Fruit fly (Drosophila melanogaster) whole organism, embryonic: ENCODE data around the gene MtnF.

Experiments used
- Adf1 ChIP-seq: fragments of 200-800 bp; sonication (Bioruptor generic); IDR thresholded peaks from 2 replicates; pipeline ENCODE4 v1.3.6; 2022; ENCODE audit warnings: missing biosample characterization, missing genetic modification characterization
- CG10462 ChIP-seq: fragments of 200-800 bp; sonication (Bioruptor generic); optimal IDR thresholded peaks from 2 replicates; lab custom pipeline; 2016; ENCODE audit warnings: missing biosample characterization, missing genetic modification characterization
- CG11456 ChIP-seq: fragments of 200-800 bp; sonication (Bioruptor generic); IDR thresholded peaks from 3 replicates; pipeline ENCODE4 v1.3.6; 2022; ENCODE audit warnings: missing biosample characterization, missing genetic modification characterization
- CG11695 ChIP-seq: fragments of 200-800 bp; sonication (Bioruptor generic); IDR thresholded peaks from 3 replicates; pipeline ENCODE4 v1.3.6; 2022; ENCODE audit warnings: missing biosample characterization, missing genetic modification characterization
- CG1233 ChIP-seq: fragments of 200-800 bp; sonication (Bioruptor generic); optimal IDR thresholded peaks from 4 replicates; lab custom pipeline; 2018; ENCODE audit warnings: missing biosample characterization, mild to moderate bottlenecking, missing genetic modification characterization
- CG13296 ChIP-seq: fragments of 200-800 bp; sonication (Bioruptor generic); optimal IDR thresholded peaks from 3 replicates; lab custom pipeline; 2018; ENCODE audit warnings: missing biosample characterization, mild to moderate bottlenecking, missing genetic modification characterization
- CG13424 ChIP-seq: fragments of 200-800 bp; sonication (Bioruptor generic); optimal IDR thresholded peaks from 2 replicates; lab custom pipeline; 2019; ENCODE audit warnings: missing biosample characterization, mild to moderate bottlenecking, missing genetic modification characterization, moderate library complexity
- CG13775 ChIP-seq: fragments of 200-800 bp; sonication (Bioruptor generic); optimal IDR thresholded peaks from 3 replicates; lab custom pipeline; 2017; ENCODE audit warnings: missing biosample characterization, mild to moderate bottlenecking, missing genetic modification characterization
- CG14050 ChIP-seq: fragments of 200-800 bp; sonication (Bioruptor generic); IDR thresholded peaks from 3 replicates; pipeline ENCODE4 v1.3.6; 2022; ENCODE audit warnings: missing biosample characterization, missing genetic modification characterization
- CG15514 ChIP-seq: fragments of 200-800 bp; sonication (Bioruptor generic); optimal IDR thresholded peaks from 3 replicates; lab custom pipeline; 2017; ENCODE audit warnings: missing biosample characterization, missing genetic modification characterization, mild to moderate bottlenecking, moderate library complexity, missing genetic modification reagents
- CG17328 ChIP-seq: fragments of 200-800 bp; sonication (Bioruptor generic); IDR thresholded peaks from 2 replicates; pipeline ENCODE4 v1.3.6; 2022; ENCODE audit warnings: missing biosample characterization, missing genetic modification characterization
- CG17568 ChIP-seq: fragments of 200-800 bp; sonication (Bioruptor generic); optimal IDR thresholded peaks from 2 replicates; lab custom pipeline; 2018; ENCODE audit warnings: missing biosample characterization, mild to moderate bottlenecking, missing genetic modification characterization, moderate library complexity
- CG18599 ChIP-seq: fragments of 200-800 bp; sonication (Bioruptor generic); optimal IDR thresholded peaks from 3 replicates; lab custom pipeline; 2017; ENCODE audit warnings: missing biosample characterization, missing genetic modification characterization, mild to moderate bottlenecking, moderate library complexity, missing genetic modification reagents
- CG30020 ChIP-seq: fragments of 200-800 bp; optimal IDR thresholded peaks from 2 replicates; lab custom pipeline; 2019; ENCODE audit warnings: missing biosample characterization, mild to moderate bottlenecking, missing genetic modification characterization, moderate library complexity
- CG32772 ChIP-seq: fragments of 200-800 bp; sonication (Bioruptor generic); IDR thresholded peaks from 2 replicates; pipeline ENCODE4 v1.3.6; 2022; ENCODE audit warnings: missing biosample characterization, missing genetic modification characterization
- CG3838 ChIP-seq: fragments of 200-800 bp; sonication (Bioruptor generic); optimal IDR thresholded peaks from 3 replicates; lab custom pipeline; 2016; ENCODE audit warnings: missing biosample characterization, missing genetic modification characterization
- CG3995 ChIP-seq: fragments of 200-800 bp; sonication (Bioruptor generic); optimal IDR thresholded peaks from 3 replicates; lab custom pipeline; 2016; ENCODE audit warnings: missing biosample characterization, missing genetic modification characterization
- CG4360 ChIP-seq: fragments of 200-800 bp; sonication (Bioruptor generic); IDR thresholded peaks from 2 replicates; pipeline ENCODE4 v1.3.6; 2022; ENCODE audit warnings: missing biosample characterization, missing genetic modification characterization
- CG4707 ChIP-seq: fragments of 200-800 bp; sonication (Bioruptor generic); optimal IDR thresholded peaks from 2 replicates; lab custom pipeline; 2018; ENCODE audit warnings: missing biosample characterization, mild to moderate bottlenecking, missing genetic modification characterization, moderate library complexity
- CG8944 ChIP-seq: fragments of 200-800 bp; sonication (Bioruptor generic); optimal IDR thresholded peaks from 3 replicates; lab custom pipeline; 2016; ENCODE audit warnings: missing biosample characterization, missing genetic modification characterization
- Dbx ChIP-seq: fragments of 200-800 bp; sonication (Bioruptor generic); IDR thresholded peaks from 3 replicates; pipeline ENCODE4 v1.3.6; 2022; ENCODE audit warnings: missing biosample characterization, missing genetic modification characterization
- Deaf1 ChIP-seq: fragments of 200-800 bp; optimal IDR thresholded peaks from 3 replicates; lab custom pipeline; 2019; ENCODE audit warnings: missing biosample characterization, mild to moderate bottlenecking, missing genetic modification characterization, moderate library complexity
- E2f1 ChIP-seq: fragments of 200-800 bp; sonication (Bioruptor generic); IDR thresholded peaks from 2 replicates; pipeline ENCODE4 v1.3.6; 2022; ENCODE audit warnings: missing biosample characterization, missing genetic modification characterization
- Elba2 ChIP-seq: fragments of 200-800 bp; sonication (Bioruptor generic); optimal IDR thresholded peaks from 3 replicates; lab custom pipeline; 2016; ENCODE audit warnings: missing biosample characterization, missing genetic modification characterization
- Fer2 ChIP-seq: fragments of 200-800 bp; sonication (Bioruptor generic); optimal IDR thresholded peaks from 2 replicates; lab custom pipeline; 2018; ENCODE audit warnings: missing biosample characterization, mild to moderate bottlenecking, missing genetic modification characterization, moderate library complexity
- Fer3 ChIP-seq: fragments of 200-800 bp; sonication (Bioruptor generic); optimal IDR thresholded peaks from 2 replicates; lab custom pipeline; 2018; ENCODE audit warnings: missing biosample characterization, mild to moderate bottlenecking, missing genetic modification characterization, moderate library complexity
- Gug ChIP-seq: fragments of 200-800 bp; sonication (Bioruptor generic); IDR thresholded peaks from 4 replicates; pipeline ENCODE4 v1.3.6; 2022; ENCODE audit warnings: missing biosample characterization, missing genetic modification characterization
- HLH4C ChIP-seq: fragments of 200-800 bp; sonication (Bioruptor generic); IDR thresholded peaks from 3 replicates; pipeline ENCODE4 v1.3.6; 2022; ENCODE audit warnings: missing biosample characterization, missing genetic modification characterization; ENCODE audit not compliant: partially characterized antibody
- Hr51 ChIP-seq, 2 experiments: fragments of 200-800 bp; sonication (Bioruptor generic); optimal IDR thresholded peaks; 2 replicates in 1 of 2; 3 replicates in 1 of 2; lab custom pipeline; 2016 to 2018; ENCODE audit warnings: missing biosample characterization in 2 of 2, missing genetic modification characterization in 2 of 2, mild to moderate bottlenecking in 1 of 2, moderate library complexity in 1 of 2
- Oaz ChIP-seq: fragments of 200-800 bp; sonication (Bioruptor generic); IDR thresholded peaks from 2 replicates; pipeline ENCODE4 v1.3.6; 2022; ENCODE audit warnings: missing biosample characterization, missing genetic modification characterization
- Optix ChIP-seq: fragments of 200-800 bp; sonication (Bioruptor generic); IDR thresholded peaks from 3 replicates; pipeline ENCODE4 v1.3.6; 2022; ENCODE audit warnings: missing biosample characterization, missing genetic modification characterization
- Sox100B ChIP-seq: fragments of 200-800 bp; sonication (Bioruptor generic); optimal IDR thresholded peaks from 3 replicates; lab custom pipeline; 2018; ENCODE audit warnings: missing biosample characterization, mild to moderate bottlenecking, missing genetic modification characterization
- amos ChIP-seq: fragments of 200-800 bp; sonication (Bioruptor generic); IDR thresholded peaks from 2 replicates; pipeline ENCODE4 v1.3.6; 2022; ENCODE audit warnings: missing biosample characterization, missing genetic modification characterization; ENCODE audit not compliant: partially characterized antibody
- corto ChIP-seq: fragments of 200-800 bp; sonication (Bioruptor generic); optimal IDR thresholded peaks from 2 replicates; lab custom pipeline; 2016; ENCODE audit warnings: missing biosample characterization, mild to moderate bottlenecking, missing genetic modification characterization, moderate library complexity
- dimm ChIP-seq: fragments of 200-800 bp; sonication (Bioruptor generic); IDR thresholded peaks from 2 replicates; pipeline ENCODE4 v1.3.6; 2022; ENCODE audit warnings: missing biosample characterization, missing genetic modification characterization
- ham ChIP-seq: fragments of 200-800 bp; sonication (Bioruptor generic); IDR thresholded peaks from 2 replicates; pipeline ENCODE4 v1.3.6; 2022; ENCODE audit warnings: missing biosample characterization, missing genetic modification characterization
- inv ChIP-seq: fragments of 200-800 bp; sonication (Bioruptor generic); IDR thresholded peaks from 2 replicates; pipeline ENCODE4 v1.3.6; 2022; ENCODE audit warnings: missing biosample characterization, missing genetic modification characterization; ENCODE audit not compliant: partially characterized antibody
- klu ChIP-seq: fragments of 200-800 bp; sonication (Bioruptor generic); IDR thresholded peaks from 2 replicates; pipeline ENCODE4 v1.3.6; 2022; ENCODE audit warnings: missing biosample characterization, missing genetic modification characterization
- knrl ChIP-seq: fragments of 200-800 bp; sonication (Bioruptor generic); IDR thresholded peaks from 3 replicates; pipeline ENCODE4 v1.3.6; 2022; ENCODE audit warnings: missing biosample characterization, missing genetic modification characterization; ENCODE audit not compliant: partially characterized antibody
- luna ChIP-seq: fragments of 200-800 bp; sonication (Bioruptor generic); optimal IDR thresholded peaks from 2 replicates; lab custom pipeline; 2016; ENCODE audit warnings: missing biosample characterization, missing genetic modification characterization
- nom ChIP-seq: fragments of 200-800 bp; sonication (Bioruptor generic); optimal IDR thresholded peaks from 2 replicates; lab custom pipeline; 2017; ENCODE audit warnings: missing biosample characterization, missing genetic modification characterization, mild to moderate bottlenecking, moderate library complexity, missing genetic modification reagents
- pan ChIP-seq, 4 experiments: fragments of >200 bp in 3 of 4; fragments of 200-800 bp in 1 of 4; sonication (Bioruptor generic) in 1 of 4; optimal IDR thresholded peaks in 3 of 4; IDR thresholded peaks in 1 of 4; 2 replicates each; pipeline versions ENCODE4 v1.3.6 to Lab custom; 2017 to 2022; ENCODE audit warnings: missing biosample characterization in 2 of 4, missing genetic modification characterization in 2 of 4, mixed read lengths in 1 of 4
- pb ChIP-seq: fragments of 200-800 bp; sonication (Bioruptor generic); optimal IDR thresholded peaks from 3 replicates; lab custom pipeline; 2016; ENCODE audit warnings: missing biosample characterization, missing genetic modification characterization
- pzg ChIP-seq: fragments of 200-800 bp; sonication (Bioruptor generic); optimal IDR thresholded peaks from 3 replicates; lab custom pipeline; 2018; ENCODE audit warnings: missing biosample characterization, mild to moderate bottlenecking, missing genetic modification characterization, moderate library complexity
- salm ChIP-seq: fragments of 200-800 bp; sonication (Bioruptor generic); optimal IDR thresholded peaks from 2 replicates; lab custom pipeline; 2018; ENCODE audit warnings: missing biosample characterization, mild to moderate bottlenecking, missing genetic modification characterization
- schlank ChIP-seq: fragments of 200-800 bp; sonication (Bioruptor generic); optimal IDR thresholded peaks from 2 replicates; lab custom pipeline; 2018; ENCODE audit warnings: missing biosample characterization, mild to moderate bottlenecking, missing genetic modification characterization
- sisA ChIP-seq: fragments of 200-800 bp; sonication (Bioruptor generic); IDR thresholded peaks from 2 replicates; pipeline ENCODE4 v1.3.6; 2022; ENCODE audit warnings: missing biosample characterization, missing genetic modification characterization
- trem ChIP-seq: fragments of 200-800 bp; optimal IDR thresholded peaks from 3 replicates; lab custom pipeline; 2019; ENCODE audit warnings: missing biosample characterization, mild to moderate bottlenecking, missing genetic modification characterization, moderate library complexity
- vfl ChIP-seq: fragments of 200-800 bp; sonication (Bioruptor generic); optimal IDR thresholded peaks from 2 replicates; lab custom pipeline; 2016; ENCODE audit warnings: missing biosample characterization, missing genetic modification characterization

Gene MtnF

DNA sequence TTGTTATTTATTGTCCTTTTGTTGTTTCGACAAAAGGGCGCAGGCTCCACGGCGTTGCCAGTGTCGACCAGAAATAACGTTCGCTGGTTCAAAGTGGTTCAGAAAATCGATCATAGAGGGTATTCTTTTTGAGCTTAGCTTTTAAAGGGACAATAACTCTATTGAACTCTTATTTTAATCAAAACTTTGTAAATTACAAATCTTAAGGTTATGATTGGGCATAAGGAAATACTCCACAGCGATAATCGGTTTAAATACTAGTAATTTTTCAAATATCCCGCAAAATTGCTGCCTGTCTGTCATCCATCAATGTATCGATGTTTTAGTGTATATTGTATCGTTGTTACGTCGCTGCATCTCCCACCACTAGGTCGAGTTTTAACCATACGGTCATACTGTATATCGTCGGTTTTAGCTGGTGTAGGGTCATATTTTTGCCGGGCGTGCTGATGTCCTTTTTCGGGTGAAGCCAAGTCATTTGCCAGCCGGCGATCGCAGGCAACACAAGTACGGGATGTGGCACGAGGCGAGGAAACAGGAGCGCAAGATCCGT, 19.9 kb upstream of the MtnF start, which contains the start of the genes CG31125 and CG6695 (continued):
- TF ChIP-seq Gug (GFP tag; lab: Robert Waterston, UW) = peak; percentile 60; the same call in 2 of the 4 replicates
- TF ChIP-seq CG13424 (tag; lab: Kevin White, UChicago) = peak; percentile 52
- TF ChIP-seq CG4707 (GFP tag; lab: Kevin White, UChicago) = no peak
- TF ChIP-seq CG11695 (GFP tag; lab: Robert Waterston, UW) = no peak
- peak; percentile 72; the same call in 1 of the 3 replicates for TF ChIP-seq HLH4C (GFP tag; lab: Robert Waterston, UW)
- peak; percentile 61; the same call in 2 of the 3 replicates for TF ChIP-seq Dbx (GFP tag; lab: Robert Waterston, UW)
- no peak for TF ChIP-seq CG17568
- TF ChIP-seq inv (GFP tag; lab: Robert Waterston, UW) = peak; percentile 81
- TF ChIP-seq trem (tag; lab: Kevin White, UChicago) = peak; percentile 73
- TF ChIP-seq CG11456 (GFP tag; lab: Robert Waterston, UW) = peak; percentile 63; the same call in 1 of the 3 replicates
- peak; percentile 54 for TF ChIP-seq CG30020
- TF ChIP-seq pan (optimal IDR thresholded peaks at IDR 0.05; lab: Kevin White, UChicago) = no peak
- no peak for TF ChIP-seq pan (GFP tag; optimal IDR thresholded peaks at IDR 0.05 in 1 of 2, IDR thresholded peaks at IDR 0.05 in 1 of 2)
- TF ChIP-seq pzg (GFP tag; lab: Kevin White, UChicago) = peak; percentile 91
- TF ChIP-seq CG4360 (GFP tag; lab: Robert Waterston, UW) = no peak
- TF ChIP-seq CG8944 (GFP tag; lab: Kevin White, UChicago) = peak; percentile 49
- TF ChIP-seq E2f1 = no peak
- TF ChIP-seq corto (GFP tag; lab: Kevin White, UChicago) = no peak
- no peak for TF ChIP-seq dimm (GFP tag; lab: Robert Waterston, UW)
- TF ChIP-seq Optix (GFP tag; lab: Robert Waterston, UW) = no peak
- TF ChIP-seq CG17328 = peak; percentile 11; the same call in 1 of the 2 replicates
- TF ChIP-seq klu (GFP tag; lab: Robert Waterston, UW) = no peak
- TF ChIP-seq Sox100B (GFP tag; lab: Kevin White, UChicago) = no peak
- TF ChIP-seq Adf1 = peak; percentile 27; the same call in 1 of the 2 replicates
- TF ChIP-seq CG10462 (GFP tag; lab: Kevin White, UChicago) = no peak
- TF ChIP-seq CG14050 (GFP tag; lab: Robert Waterston, UW) = no peak
- peak in 1 of 2 experiments; percentile 35 for TF ChIP-seq Hr51 (GFP tag; optimal IDR thresholded peaks at IDR 0.05; lab: Kevin White, UChicago)
- TF ChIP-seq CG18599 (GFP tag; lab: Kevin White, UChicago) = no peak
- TF ChIP-seq sisA (GFP tag; lab: Robert Waterston, UW) = peak; percentile 22; the same call in 1 of the 2 replicates
- peak; percentile 35 for TF ChIP-seq vfl (GFP tag; lab: Kevin White, UChicago)
- no peak for TF ChIP-seq ham (GFP tag; lab: Robert Waterston, UW)
- TF ChIP-seq amos = peak; percentile 89
- no peak for TF ChIP-seq salm (tag; lab: Kevin White, UChicago)
- TF ChIP-seq schlank = no peak
- no peak for TF ChIP-seq Fer3 (tag; lab: Kevin White, UChicago)
- peak; percentile 24 for TF ChIP-seq CG1233 (GFP tag; lab: Kevin White, UChicago)
- no peak for TF ChIP-seq CG13296 (GFP tag; lab: Kevin White, UChicago)
- peak; percentile 33 for TF ChIP-seq pb (GFP tag; lab: Kevin White, UChicago)
- no peak for TF ChIP-seq nom (GFP tag; lab: Kevin White, UChicago)
- no peak for TF ChIP-seq Deaf1 (tag; lab: Kevin White, UChicago)
- TF ChIP-seq CG13775 = peak; percentile 62
- TF ChIP-seq Oaz = no peak
- peak; percentile 98 for TF ChIP-seq CG15514 (GFP tag; lab: Kevin White, UChicago)
- peak; percentile 71 for TF ChIP-seq luna
- TF ChIP-seq Fer2 (tag; lab: Kevin White, UChicago) = peak; percentile 2
- peak; percentile 28 for TF ChIP-seq CG3995 (GFP tag; lab: Kevin White, UChicago)
- TF ChIP-seq Elba2 (GFP tag; lab: Kevin White, UChicago) = peak; percentile 28
- TF ChIP-seq CG32772 = no peak
- TF ChIP-seq CG3838 (GFP tag; lab: Kevin White, UChicago) = no peak
- TF ChIP-seq knrl (GFP tag; lab: Robert Waterston, UW) = peak; percentile 85
